Fruit fly (Drosophila melanogaster) whole organism, larva: ENCODE results near the gene Mhcl.

Source experiments
- noc ChIP-seq: fragments of 200-800 bp; sonication (Bioruptor generic); optimal IDR thresholded peaks from 3 replicates; lab custom pipeline; 2019; ENCODE audit warnings: missing biosample characterization, mild to moderate bottlenecking, missing genetic modification characterization, moderate library complexity

Mhcl gene

dm6 chr3R:16098333-16099267 is at the start of gene Mhcl, which contains the start of gene Akt:
Gene Mhcl (minus strand): TSS chr3R:16098761.
Gene Akt (plus strand): TSS chr3R:16099228.
- TF ChIP-seq noc (tag; lab: Kevin White, UChicago): no peak

dm6 chr3R:16146632-16147453 is 48.3 kb upstream of the Mhcl start, which contains the start of the genes Mic26-27 and CG5916:
Gene Mic26-27 (minus strand): TSS chr3R:16146855.
Gene CG5916 (plus strand): TSS chr3R:16147029.
- peak; percentile 3 for TF ChIP-seq noc (tag; lab: Kevin White, UChicago)

DNA sequence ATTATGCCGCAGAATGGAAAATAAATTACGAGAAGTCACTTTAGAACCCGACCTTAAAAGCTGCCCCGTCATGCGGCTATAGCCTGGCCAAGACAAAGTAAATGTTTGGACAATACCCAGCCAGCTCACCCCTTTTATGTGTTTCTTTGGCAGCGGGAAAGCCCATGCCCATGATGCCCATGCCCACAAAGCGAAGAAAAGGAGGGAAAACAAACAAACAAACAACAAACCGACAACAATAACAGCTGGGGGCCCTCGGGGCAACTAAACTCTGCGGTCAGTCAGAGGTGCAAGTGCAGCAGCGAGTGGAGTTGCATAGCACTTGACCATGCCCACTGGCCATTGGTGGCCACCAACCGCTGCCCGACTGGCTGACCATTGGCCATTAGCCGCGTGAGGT is 37.1 kb upstream of the Mhcl start:
- TF ChIP-seq noc (tag; lab: Kevin White, UChicago): no peak

dm6 chr3R:16128471-16128870 is 29.9 kb upstream of the Mhcl start:
- TF ChIP-seq noc (tag; lab: Kevin White, UChicago): no peak

DNA sequence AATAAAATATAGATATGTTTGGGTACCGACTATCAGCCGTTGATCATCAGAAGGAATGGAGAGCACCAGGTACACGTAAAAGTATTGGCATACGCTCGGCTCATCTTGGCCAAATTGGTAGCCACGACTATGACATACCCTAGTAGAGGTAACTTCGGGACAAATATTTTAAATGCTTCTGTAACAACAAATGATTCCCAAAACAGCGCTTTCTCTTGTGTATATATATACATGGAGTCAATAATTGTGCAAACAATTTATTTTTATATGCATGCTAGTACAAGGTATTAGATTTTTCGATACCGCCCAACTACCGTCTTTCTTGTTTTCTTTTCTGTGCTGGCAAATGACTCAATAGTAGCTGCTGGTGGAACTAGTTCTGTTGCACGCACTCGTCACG is 20.9 kb upstream of the Mhcl start:
- no peak for TF ChIP-seq noc (tag; lab: Kevin White, UChicago)

- no peak for TF ChIP-seq noc (tag; lab: Kevin White, UChicago)
Measured at dm6 chr3R:16117359-16117758, 18.8 kb upstream of the Mhcl start.

DNA sequence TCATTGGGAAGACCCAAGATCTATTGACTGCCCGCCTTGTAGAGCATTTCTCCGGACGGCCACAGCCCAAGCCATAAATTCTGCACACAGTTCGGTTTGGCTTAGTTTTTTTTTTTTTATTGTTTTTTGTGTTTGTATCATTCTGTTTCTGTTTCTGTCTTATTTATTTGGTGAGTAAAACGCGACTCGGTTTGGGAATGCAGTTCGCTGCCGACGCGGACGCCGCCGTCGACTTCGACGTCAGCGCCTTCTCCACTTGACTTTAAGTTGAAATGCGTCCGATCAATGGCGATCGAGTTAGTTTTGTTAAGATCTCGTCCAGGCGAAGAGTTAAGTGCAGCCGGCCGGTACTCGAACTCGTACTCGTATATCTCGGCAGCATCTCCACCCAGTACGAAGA is 17.3 kb upstream of the Mhcl start, which contains the start of gene Sb:
TSS of gene Sb (plus strand) at position 301 of the 400 bp plus-strand sequence.
- no peak for TF ChIP-seq noc (tag; lab: Kevin White, UChicago)

- TF ChIP-seq noc (tag; lab: Kevin White, UChicago): no peak
Measured at dm6 chr3R:16113124-16113523, 14.6 kb upstream of the Mhcl start.

dm6 chr3R:16105813-16106480 is 7.4 kb upstream of the Mhcl start:
- no peak for TF ChIP-seq noc (tag; lab: Kevin White, UChicago)

- TF ChIP-seq noc (tag; lab: Kevin White, UChicago): peak; percentile 71
Measured at dm6 chr3R:16099268-16100240, 993 bp upstream of the Mhcl start.

dm6 chr3R:16097661-16098329 is 766 bp downstream of the Mhcl start:
- peak; percentile 24 for TF ChIP-seq noc (tag; lab: Kevin White, UChicago)

DNA sequence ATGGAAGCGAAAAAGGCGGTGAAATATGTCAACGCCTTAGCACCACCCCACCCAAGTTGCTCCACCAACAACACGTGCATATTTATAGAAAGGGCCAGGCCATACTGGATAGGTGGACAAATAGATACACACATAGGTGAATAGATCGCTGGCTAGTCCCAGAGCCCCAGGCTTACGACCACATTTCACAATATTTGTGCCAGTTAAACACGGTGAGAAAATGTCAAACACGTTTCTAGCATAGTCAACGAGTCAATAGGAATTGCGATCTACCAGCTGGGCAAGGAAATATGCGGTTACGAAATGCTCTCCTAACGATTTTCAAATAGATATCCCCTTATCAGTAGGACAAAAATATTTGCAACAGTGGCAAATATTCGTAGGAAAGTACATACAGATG is 3.6 kb downstream of the Mhcl start:
- TF ChIP-seq noc (tag; lab: Kevin White, UChicago): no peak

- TF ChIP-seq noc (tag; lab: Kevin White, UChicago): no peak
Measured at dm6 chr3R:16094011-16094729, 4.4 kb downstream of the Mhcl start.
